Worm (Caenorhabditis elegans) whole organism, dauer: Measurements from ENCODE around the gene F55E10.4.
"Not testable (repeated sequence)": the region's sequence is repeated elsewhere in the genome, so short reads cannot be mapped to it uniquely, and the experiment has no call there.

Experiments
- unc-62 ChIP-seq: sonication (generic microtip); optimal IDR thresholded peaks from 2 replicates; lab custom pipeline; 2017; ENCODE audit warnings: missing biosample characterization, missing genetic modification reagents, missing genetic modification characterization

The F55E10.4 gene

DNA sequence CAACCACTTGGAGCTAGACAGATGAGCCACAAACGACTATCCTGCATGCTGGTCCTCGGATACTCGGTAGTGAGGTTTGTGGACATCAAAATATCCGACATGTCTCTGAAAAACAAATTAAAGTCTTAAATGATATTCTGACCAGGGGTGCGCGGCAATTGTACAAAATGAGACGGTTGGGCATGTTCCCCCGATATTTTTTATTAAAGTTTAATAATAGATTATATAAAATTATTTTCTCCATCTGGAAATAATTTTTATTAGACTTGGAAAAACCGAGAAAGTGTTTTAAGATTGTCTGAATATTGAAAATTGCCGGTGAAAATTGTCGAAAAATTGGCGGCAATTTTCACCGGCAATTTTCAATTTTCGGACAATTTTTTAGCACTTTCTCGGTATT, at the start of gene F55E10.4:
Gene F55E10.4 (minus strand): TSS at position 101 of the 400 bp plus-strand sequence.
- TF ChIP-seq unc-62 (GFP tag; lab: Kevin White, UChicago), result no peak

DNA sequence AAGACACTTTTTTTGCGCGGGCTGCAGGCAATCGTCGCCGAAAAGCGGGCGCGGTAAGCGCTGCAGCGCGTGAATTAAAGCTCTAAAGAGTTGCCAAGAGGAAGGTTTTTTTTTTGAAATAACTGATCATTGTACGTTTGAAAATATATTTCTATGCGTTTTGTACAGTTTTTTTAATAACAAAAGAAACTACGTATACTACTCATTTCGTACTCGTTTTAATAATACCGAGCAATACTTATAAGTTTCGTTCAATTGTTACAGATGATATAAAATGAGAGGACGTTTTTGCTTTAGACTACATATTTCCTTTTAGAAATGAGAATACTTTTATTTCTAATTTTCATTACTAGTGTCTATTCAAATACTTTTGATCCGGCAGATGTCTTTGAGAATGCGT, 44.2 kb upstream of the F55E10.4 start, which contains the start of gene nep-15:
Gene nep-15 (plus strand): TSS at position 301 of the 400 bp plus-strand sequence.
- TF ChIP-seq unc-62 (GFP tag; lab: Kevin White, UChicago), result no peak

DNA sequence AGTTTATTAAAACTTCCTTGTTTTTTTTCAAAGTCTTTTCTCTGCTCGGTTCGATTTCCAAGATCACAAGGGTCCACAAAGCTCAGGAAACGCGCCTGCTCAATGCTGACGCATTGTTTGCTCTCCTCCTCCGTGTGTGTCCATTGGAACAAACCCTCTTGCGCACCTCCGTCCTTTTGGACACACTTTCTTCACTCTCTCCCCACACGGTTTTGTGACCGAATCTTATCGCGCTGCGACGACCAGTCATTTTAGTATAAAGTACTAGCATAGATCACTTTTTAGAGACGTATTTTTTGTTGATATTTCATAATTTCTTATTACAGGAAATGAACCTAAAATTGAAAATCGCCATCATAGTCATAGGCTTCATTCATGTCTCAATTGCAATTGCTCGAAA, 40.5 kb upstream of the F55E10.4 start:
- TF ChIP-seq unc-62 (GFP tag; lab: Kevin White, UChicago), result no peak

DNA sequence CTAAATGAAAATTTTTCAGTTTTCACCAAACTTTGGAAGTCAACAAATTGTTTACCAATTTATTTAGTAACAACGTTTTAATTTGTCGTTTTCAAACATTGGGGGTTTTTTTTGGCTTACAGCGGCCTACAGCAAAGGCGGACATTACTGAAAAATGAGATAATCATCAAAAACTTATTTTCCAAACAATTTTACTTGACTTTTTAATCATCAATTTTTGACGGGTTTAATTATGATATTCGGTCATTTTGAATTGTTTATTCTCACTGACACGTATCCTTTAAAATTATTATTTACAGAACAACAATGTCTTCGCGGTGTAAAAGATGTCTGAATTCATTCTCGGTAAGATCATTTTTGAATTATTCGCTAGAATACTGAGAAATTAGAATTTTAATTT, 39.9 kb upstream of the F55E10.4 start, which contains the start of gene F40B5.2:
Gene F40B5.2 (plus strand): TSS at position 301 of the 400 bp plus-strand sequence.
- TF ChIP-seq unc-62 (GFP tag; lab: Kevin White, UChicago), result no peak

DNA sequence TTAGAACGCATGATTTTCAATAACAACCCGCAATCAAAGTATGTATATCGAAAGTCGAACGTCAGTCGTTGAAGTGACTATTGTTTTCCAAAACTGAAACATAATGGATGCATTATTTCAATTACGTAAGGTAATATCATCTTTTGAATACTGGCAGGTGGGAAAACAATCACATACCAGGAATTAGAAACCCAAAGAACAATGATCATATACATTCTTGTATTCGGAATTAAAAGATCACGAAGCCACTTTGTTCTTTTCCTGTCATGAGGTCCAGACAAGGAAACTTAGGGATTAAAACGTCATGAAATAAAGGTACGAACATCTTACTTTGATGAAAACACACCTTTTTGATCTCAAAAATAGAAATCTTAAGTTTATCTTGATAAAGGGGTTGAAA, 34.7 kb upstream of the F55E10.4 start:
- no peak for TF ChIP-seq unc-62 (GFP tag; lab: Kevin White, UChicago)

DNA sequence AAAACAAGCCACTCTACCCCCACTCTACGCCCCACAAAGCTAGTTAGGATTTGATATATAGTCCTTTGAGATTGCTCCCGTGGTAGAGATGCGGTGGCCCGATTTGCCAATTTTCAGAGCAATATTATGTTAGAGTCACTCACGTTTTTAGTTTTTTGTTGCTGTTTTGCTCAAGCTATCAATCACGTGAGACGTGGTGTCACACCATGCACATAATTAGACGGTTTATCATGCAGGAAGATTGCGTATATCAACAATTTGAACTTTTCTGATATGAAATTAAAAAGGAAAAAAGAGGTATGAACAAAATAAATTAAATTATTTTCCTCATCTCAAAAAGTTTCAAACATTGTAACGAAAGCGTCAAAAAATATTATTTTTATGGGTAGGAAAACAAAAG, 28.6 kb upstream of the F55E10.4 start:
- TF ChIP-seq unc-62 (GFP tag; lab: Kevin White, UChicago), result no peak

DNA sequence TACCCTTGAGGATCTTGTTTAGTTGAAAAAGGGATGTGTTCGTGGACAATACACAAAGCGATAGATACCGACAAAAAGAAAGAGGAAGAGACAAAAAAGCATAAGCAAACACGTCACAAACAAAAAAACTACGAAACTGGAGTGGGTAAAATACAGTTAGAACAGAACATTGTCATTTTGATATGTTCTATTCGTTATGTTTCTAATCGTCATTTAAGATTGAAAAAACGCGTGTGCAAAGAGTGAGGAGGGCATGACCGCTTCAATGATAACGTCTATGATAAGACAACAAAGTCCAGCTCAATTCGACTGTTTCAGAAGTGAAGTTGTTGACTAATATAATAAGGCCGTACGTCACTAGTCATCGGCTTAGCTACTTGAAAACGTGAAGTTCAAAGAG, 27.6 kb upstream of the F55E10.4 start:
- no peak for TF ChIP-seq unc-62 (GFP tag; lab: Kevin White, UChicago)

DNA sequence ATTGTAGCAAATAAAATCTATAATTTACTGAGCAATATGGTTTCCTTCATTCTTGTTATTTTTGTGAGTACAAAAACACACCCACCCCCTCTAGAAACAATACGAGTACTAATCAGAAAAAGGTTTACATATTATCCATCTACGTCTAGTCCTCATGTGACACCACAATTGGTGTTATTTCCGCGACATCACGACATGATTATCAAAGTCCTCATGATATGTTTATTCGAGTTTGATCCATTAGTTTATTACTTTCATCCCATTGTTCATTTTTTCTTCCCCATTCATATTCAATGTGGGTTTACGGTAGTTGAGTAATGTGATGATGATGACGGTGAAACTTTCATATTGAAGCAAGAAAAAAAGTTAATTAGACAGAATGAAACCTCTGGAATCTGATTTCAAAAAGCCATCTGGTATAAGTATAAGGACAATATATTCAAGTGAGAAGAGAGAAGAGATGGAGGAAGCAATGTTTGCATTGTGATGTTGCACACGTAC, 26.6 kb upstream of the F55E10.4 start:
- no peak for TF ChIP-seq unc-62 (GFP tag; lab: Kevin White, UChicago)

DNA sequence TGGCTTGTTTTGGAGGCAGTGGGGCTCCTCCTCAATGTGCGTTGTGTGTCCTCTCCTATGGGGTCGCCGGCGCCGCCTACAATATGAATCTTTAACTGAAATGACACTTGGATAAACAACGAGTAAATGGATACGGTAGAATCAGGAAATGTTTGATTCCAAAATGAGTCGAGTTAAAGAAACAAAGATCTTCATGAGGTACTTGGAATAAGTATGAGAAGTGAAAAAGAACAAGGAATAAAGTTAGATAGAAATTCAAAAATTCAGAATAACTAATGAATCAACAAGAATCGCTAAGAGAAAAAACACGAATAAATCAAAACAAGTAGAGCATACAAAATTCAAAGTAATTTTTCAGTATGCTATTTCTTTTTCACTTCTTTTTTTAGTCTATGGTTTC, 23.3 kb upstream of the F55E10.4 start, which contains the start of gene npr-28:
Gene npr-28 (minus strand): TSS at position 101 of the 400 bp plus-strand sequence.
- no peak for TF ChIP-seq unc-62 (GFP tag; lab: Kevin White, UChicago)

DNA sequence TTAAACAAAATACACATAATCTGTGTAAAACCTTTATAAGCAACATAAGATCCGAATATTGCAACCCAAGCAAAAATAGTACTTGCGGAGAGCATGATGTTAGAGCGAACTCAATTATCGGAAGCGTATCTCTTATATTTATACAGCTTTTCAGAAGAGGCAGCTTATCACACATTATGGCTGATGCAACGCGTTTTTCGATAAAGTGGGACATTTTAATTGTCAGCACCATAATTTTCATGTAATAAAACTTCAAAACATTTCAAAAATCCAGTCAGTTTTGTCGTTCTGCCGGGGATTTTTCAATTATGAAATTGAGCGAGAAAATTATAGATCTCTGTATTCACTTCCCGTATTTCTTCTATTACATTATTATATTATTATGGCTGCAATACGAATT, 18.5 kb upstream of the F55E10.4 start, which contains the start of gene drd-5:
Gene drd-5 (minus strand): TSS at position 101 of the 400 bp plus-strand sequence.
- no peak for TF ChIP-seq unc-62 (GFP tag; lab: Kevin White, UChicago)

DNA sequence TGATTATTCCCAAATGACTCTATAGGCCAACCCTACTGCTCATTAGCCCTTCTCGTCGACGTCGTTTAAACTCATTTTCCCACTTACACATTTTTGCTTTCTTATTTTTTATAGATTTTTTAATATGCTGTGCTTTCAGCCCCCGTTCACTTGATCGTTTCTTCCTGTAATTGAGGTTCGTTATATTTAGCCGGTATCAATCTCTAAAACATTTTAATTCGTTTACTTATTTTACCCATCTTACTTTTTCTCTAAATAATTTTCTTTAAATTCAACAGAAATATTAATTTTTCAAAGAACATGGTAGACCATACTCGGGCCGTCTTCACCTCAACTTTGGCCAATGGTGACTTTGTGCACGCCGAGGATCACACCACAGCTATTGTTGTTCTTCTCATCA, 14.0 kb upstream of the F55E10.4 start, which contains the start of gene F55E10.1:
Gene F55E10.1 (plus strand): TSS at position 301 of the 400 bp plus-strand sequence.
- TF ChIP-seq unc-62 (GFP tag; lab: Kevin White, UChicago), result no peak

DNA sequence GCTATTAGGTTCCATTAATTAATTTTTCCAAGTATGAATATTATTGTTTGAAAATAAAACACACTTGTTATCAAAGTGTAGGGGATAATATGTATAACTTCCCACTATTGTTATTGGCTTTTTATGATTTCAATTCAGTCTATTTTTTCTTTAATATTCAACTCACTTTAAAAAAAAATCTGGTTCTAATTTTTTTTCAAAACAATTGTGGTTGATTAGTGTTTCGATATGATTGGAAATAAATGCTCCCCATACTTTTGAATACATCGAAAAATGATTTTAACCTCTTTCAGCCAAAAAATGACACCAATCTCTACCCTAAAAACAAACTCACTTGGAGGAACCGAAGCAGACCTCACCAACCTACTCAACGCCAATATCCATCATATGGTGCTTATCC, 12.7 kb upstream of the F55E10.4 start, which contains the start of gene F55E10.2:
Gene F55E10.2 (plus strand): TSS at position 301 of the 400 bp plus-strand sequence.
- no peak for TF ChIP-seq unc-62 (GFP tag; lab: Kevin White, UChicago)

DNA sequence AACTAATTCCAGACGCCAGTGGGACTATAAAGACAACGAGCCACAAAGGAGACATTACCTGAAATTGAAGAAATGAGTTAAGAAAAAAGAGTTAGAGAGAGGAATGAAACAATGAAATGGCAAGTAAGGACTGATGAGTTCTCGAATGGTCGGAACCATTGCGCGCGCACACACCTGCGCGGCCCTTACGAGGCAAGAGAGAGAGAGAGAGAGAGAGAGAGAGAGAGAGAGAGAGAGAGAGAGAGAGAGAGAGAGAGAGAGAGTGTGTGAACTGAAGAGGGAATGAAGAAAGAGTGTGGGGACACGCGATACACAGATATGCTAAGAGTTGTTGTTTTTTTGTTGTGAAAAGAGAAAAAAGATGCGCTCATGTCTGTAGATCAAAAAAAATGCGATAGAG, 1.3 kb downstream of the F55E10.4 start, which contains the start of gene R09F10.8:
Gene R09F10.8 (minus strand): TSS at position 58 of the 400 bp plus-strand sequence.
- TF ChIP-seq unc-62 (GFP tag; lab: Kevin White, UChicago), result no peak

DNA sequence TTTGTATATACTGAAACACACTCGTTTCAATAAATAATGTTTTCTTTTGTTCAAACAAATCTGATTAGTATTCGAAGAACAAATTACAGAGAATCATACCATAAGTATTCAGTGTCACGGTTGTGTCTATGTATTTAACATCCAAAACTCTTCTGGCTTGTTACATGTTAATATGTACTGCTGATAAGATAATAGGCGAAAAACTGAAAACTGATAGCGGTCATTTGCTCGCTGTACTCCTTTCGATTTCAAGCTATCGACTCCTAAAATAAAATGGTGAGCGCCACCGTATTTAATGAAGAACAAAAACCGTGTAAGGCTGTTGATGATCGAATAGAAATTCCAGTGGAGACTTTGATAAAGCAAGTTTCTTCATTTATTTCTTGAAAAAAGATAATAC, 4.3 kb downstream of the F55E10.4 start, which contains the start of gene R09F10.1:
Gene R09F10.1 (plus strand): TSS at position 222 of the 400 bp plus-strand sequence.
- TF ChIP-seq unc-62 (GFP tag; lab: Kevin White, UChicago), result no peak

DNA sequence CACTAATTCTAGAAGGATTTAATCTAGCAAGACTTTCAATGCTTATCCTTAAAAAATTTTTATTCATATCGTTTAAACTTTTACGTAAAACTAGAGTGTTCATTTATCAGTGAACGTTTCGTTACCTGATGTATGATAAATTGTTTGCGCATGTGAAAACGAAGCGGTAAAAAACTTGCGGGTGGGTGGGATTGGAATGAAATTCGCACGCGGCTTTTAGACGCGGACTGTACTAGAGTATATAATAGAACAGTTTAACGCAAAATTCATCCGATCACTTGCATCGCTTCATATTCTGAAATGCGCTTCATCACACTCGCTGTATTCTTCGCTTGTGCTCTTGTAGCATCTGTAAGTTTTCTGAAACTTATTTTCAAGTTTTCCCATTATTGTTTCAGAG, 5.9 kb downstream of the F55E10.4 start, which contains the start of gene abu-9:
Gene abu-9 (plus strand): TSS at position 301 of the 400 bp plus-strand sequence.
- not testable (repeated sequence) for TF ChIP-seq unc-62 (GFP tag; lab: Kevin White, UChicago)

DNA sequence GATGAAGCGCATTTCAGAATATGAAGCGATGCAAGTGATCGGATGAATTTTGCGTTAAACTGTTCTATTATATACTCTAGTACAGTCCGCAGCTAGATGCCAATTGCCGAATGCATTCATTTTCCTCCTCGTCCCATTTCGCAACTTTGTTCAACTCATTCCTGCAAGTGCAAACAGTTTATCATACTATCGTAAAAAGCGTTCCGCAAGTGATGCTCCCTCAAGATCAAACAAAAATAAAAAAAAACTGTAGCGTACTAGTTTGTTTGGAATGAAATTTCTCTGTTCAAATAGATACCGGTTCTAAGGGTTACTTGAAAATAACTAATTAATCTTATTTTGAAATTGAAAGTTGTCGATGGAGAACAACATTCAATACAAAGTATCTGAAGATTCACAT, 6.8 kb downstream of the F55E10.4 start, which contains the start of gene pqn-57:
Gene pqn-57 (minus strand): TSS at position 101 of the 400 bp plus-strand sequence.
- TF ChIP-seq unc-62 (GFP tag; lab: Kevin White, UChicago), result no peak

DNA sequence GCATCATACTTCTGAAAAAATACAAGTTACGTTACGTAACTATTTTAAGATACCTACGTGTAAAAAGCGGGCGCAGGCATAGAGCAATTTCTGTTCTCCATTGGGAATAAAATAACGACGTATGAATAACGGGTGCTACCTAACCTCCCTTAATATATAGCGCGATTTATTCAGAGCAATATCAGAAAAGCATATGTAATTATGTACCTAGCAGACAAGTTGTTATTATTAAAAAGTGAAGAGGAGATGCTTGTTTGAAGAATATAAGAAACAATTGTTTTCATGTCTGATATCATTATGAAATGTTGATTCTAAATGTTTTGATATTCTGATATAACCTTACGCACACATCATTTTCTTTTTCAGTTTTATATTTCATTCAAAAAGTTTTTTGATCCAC, 8.8 kb downstream of the F55E10.4 start, which contains the start of gene srh-11:
Gene srh-11 (minus strand): TSS at position 101 of the 400 bp plus-strand sequence.
- no peak for TF ChIP-seq unc-62 (GFP tag; lab: Kevin White, UChicago)
